Worm (Caenorhabditis elegans) whole organism, early embryonic: ENCODE results near the gene egl-5.

Source experiments
- B0310.2 ChIP-seq: sonication (generic microtip); optimal IDR thresholded peaks from 2 replicates; lab custom pipeline; 2016; ENCODE audit warnings: mild to moderate bottlenecking, missing genetic modification characterization, missing compliant biosample characterization
- F13C5.2 ChIP-seq: sonication (generic microtip); optimal IDR thresholded peaks from 2 replicates; lab custom pipeline; 2017; ENCODE audit warnings: mild to moderate bottlenecking, missing genetic modification characterization, inconsistent platforms, missing compliant biosample characterization
- aly-1 ChIP-seq: sonication (generic microtip); optimal IDR thresholded peaks from 2 replicates; lab custom pipeline; 2016; ENCODE audit warnings: missing genetic modification characterization, missing compliant biosample characterization
- ama-1 ChIP-seq: fragments of 150-350 bp; optimal IDR thresholded peaks from 2 replicates; lab custom pipeline; 2014
- ceh-13 ChIP-seq: fragments of 200-800 bp; sonication (Bioruptor generic); optimal IDR thresholded peaks from 2 replicates; lab custom pipeline; 2018; ENCODE audit warnings: mild to moderate bottlenecking, missing genetic modification characterization, missing compliant biosample characterization
- ets-7 ChIP-seq: sonication (generic microtip); optimal IDR thresholded peaks from 2 replicates; lab custom pipeline; 2016; ENCODE audit warnings: missing genotype, missing genetic modification characterization, missing compliant biosample characterization
- hmbx-1 ChIP-seq: sonication (generic microtip); optimal IDR thresholded peaks from 2 replicates; lab custom pipeline; 2016; ENCODE audit warnings: mild to moderate bottlenecking, missing genetic modification characterization, missing compliant biosample characterization
- hnd-1 ChIP-seq: sonication (generic microtip); optimal IDR thresholded peaks from 2 replicates; lab custom pipeline; 2016; ENCODE audit warnings: missing genetic modification characterization, missing compliant biosample characterization
- pes-1 ChIP-seq: fragments of 200-800 bp; sonication (Bioruptor generic); IDR thresholded peaks from 2 replicates; pipeline ENCODE4 v1.3.6; 2022; ENCODE audit warnings: missing genetic modification reagents, missing genetic modification characterization, missing compliant biosample characterization
- scrt-1 ChIP-seq: fragments of 200-800 bp; sonication (Bioruptor generic); IDR thresholded peaks from 2 replicates; pipeline ENCODE4 v1.3.6; 2022; ENCODE audit warnings: missing genetic modification characterization, missing compliant biosample characterization
- sea-1 ChIP-seq: fragments of 200-800 bp; sonication (Bioruptor generic); conservative IDR thresholded peaks from 2 replicates; pipeline ENCODE4 v1.3.6; 2022; ENCODE audit warnings: missing genetic modification characterization, missing compliant biosample characterization
- tbx-11 ChIP-seq: fragments of 200-800 bp; sonication (Bioruptor generic); IDR thresholded peaks from 2 replicates; pipeline ENCODE4 v1.3.6; 2022; ENCODE audit warnings: missing genetic modification characterization, missing compliant biosample characterization
- tbx-37 ChIP-seq: fragments of 200-800 bp; sonication (Bioruptor generic); conservative IDR thresholded peaks from 2 replicates; pipeline ENCODE4 v1.3.6; 2022; ENCODE audit warnings: missing genetic modification reagents, missing genetic modification characterization, missing compliant biosample characterization
- tra-4 ChIP-seq: sonication (generic microtip); optimal IDR thresholded peaks from 2 replicates; lab custom pipeline; 2017; ENCODE audit warnings: missing genetic modification characterization, missing compliant biosample characterization

The egl-5 gene

DNA sequence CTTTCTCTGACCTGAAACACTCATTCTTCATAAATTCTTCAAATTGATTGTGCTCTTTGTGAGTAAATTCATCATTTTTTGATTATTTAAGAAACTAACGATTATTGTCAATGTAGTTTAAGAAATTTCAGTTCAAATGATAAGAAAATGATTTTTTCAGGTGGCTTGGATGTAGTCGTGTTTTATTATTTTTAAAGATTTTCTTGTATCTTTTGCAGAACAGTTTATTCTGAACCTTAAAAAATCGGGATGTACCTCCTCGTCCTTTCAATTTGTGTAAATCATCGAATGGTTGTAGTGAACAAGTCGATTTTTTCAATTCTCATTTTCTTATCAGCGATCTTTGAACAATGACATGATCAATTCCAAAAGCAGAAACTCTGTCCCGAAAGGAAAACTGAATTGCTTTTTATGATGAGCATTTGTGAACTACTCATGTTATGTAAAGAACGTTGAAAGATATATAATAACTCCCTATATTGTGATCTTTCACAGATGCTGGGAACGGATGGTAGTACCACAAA is 51.1 kb downstream of the egl-5 start, which contains the start of gene slc-17.3:
Gene slc-17.3, minus strand, starts transcription at position 51 of the 524 bp plus-strand sequence.
- TF ChIP-seq aly-1 (tag; lab: Kevin White, UChicago) (no peak), ceh-13 (GFP tag; lab: Kevin White, UChicago) (no peak), sea-1 (no peak), tra-4 (tag; lab: Kevin White, UChicago) (no peak), B0310.2 (tag; lab: Kevin White, UChicago) (no peak), F13C5.2 (tag; lab: Kevin White, UChicago) (no peak), hnd-1 (no peak), hmbx-1 (tag; lab: Kevin White, UChicago) (no peak), tbx-11 (GFP tag; lab: Robert Waterston, UW) (no peak)

DNA sequence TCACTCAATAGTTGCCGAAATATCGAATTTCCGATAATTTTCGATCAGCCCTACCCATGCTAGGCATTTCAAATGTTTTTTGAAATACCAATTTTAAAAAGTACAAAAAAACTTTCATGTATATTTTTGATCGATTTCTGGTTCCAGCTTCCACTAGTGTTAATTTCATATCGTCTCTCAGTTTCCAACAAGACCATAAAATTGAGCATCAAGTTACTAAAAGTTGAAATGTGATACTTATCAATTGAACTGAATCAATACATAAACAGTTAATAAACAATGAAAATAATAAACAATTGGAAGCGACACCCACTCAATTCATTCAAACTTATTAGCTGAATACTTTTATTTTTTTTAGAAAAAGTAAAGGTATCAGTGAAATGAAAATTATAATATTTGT is 52.0 kb downstream of the egl-5 start, which contains the start of gene cup-4:
Gene cup-4, plus strand, starts transcription at position 301 of the 400 bp plus-strand sequence.
- TF ChIP-seq ceh-13 (GFP tag; lab: Kevin White, UChicago) (no peak), aly-1 (tag; lab: Kevin White, UChicago) (no peak), ama-1 (lab: Kevin White, UChicago) (no peak), F13C5.2 (tag; lab: Kevin White, UChicago) (no peak), hnd-1 (no peak), sea-1 (no peak), hmbx-1 (tag; lab: Kevin White, UChicago) (no peak), ets-7 (tag; lab: Kevin White, UChicago) (no peak), scrt-1 (GFP tag; lab: Robert Waterston, UW) (no peak), pes-1 (GFP tag; lab: Robert Waterston, UW) (no peak), tbx-37 (GFP tag; lab: Robert Waterston, UW) (no peak)
